Worm (Caenorhabditis elegans) whole organism, L1 larva: ENCODE results near the gene R11G1.7.

Source experiments
- C04F5.9 ChIP-seq: sonication (generic microtip); optimal IDR thresholded peaks from 2 replicates; lab custom pipeline; 2016; ENCODE audit warnings: missing genetic modification characterization, missing compliant biosample characterization
- alr-1 ChIP-seq: fragments of 200-800 bp; sonication (Bioruptor generic); optimal IDR thresholded peaks from 2 replicates; lab custom pipeline; 2018; ENCODE audit warnings: borderline replicate concordance, mild to moderate bottlenecking, missing genetic modification characterization, missing compliant biosample characterization
- ama-1 ChIP-seq: fragments of 150-350 bp; optimal IDR thresholded peaks from 2 replicates; lab custom pipeline; 2014
- blmp-1 ChIP-seq: fragments of 150-350 bp; optimal IDR thresholded peaks from 2 replicates; lab custom pipeline; 2014; ENCODE audit warnings: missing biosample characterization, missing genetic modification characterization
- ceh-63 ChIP-seq: fragments of 200-800 bp; sonication (Bioruptor generic); optimal IDR thresholded peaks from 2 replicates; lab custom pipeline; 2018; ENCODE audit warnings: mild to moderate bottlenecking, missing genetic modification characterization, missing compliant biosample characterization
- ceh-88 ChIP-seq: fragments of 200-800 bp; sonication (Bioruptor generic); IDR thresholded peaks from 2 replicates; pipeline ENCODE4 v1.3.6; 2022; ENCODE audit warnings: missing genetic modification characterization, missing compliant biosample characterization
- dpl-1 ChIP-seq, 3 experiments: fragments of 150-350 bp in 2 of 3; sonication (generic microtip) in 1 of 3; optimal IDR thresholded peaks; 2 replicates each; lab custom pipeline; 2014 to 2017; ENCODE audit warnings: missing biosample characterization in 3 of 3, missing genetic modification characterization in 3 of 3, missing genetic modification reagents in 3 of 3
- egl-13 ChIP-seq: sonication (generic microtip); optimal IDR thresholded peaks from 2 replicates; lab custom pipeline; 2016; ENCODE audit warnings: missing genotype, missing genetic modification reagents, missing genetic modification characterization, missing compliant biosample characterization
- egl-27 ChIP-seq, 2 experiments: fragments of 150-350 bp in 1 of 2; sonication (generic microtip); optimal IDR thresholded peaks; 3 replicates each; lab custom pipeline; 2017 to 2018; ENCODE audit warnings: missing biosample characterization in 2 of 2, missing genetic modification characterization in 2 of 2, missing genetic modification reagents in 2 of 2
- elt-3 ChIP-seq, 6 experiments: fragments of 150-350 bp in 1 of 6; sonication (generic microtip); optimal IDR thresholded peaks; 2 replicates each; lab custom pipeline; 2017 to 2018; ENCODE audit warnings: missing biosample characterization in 6 of 6, missing genetic modification characterization in 6 of 6, inconsistent platforms in 1 of 6
- ets-5 ChIP-seq: fragments of 200-800 bp; sonication (Bioruptor generic); IDR thresholded peaks from 2 replicates; pipeline ENCODE4 v1.3.6; 2022; ENCODE audit warnings: missing genetic modification characterization, missing compliant biosample characterization
- fkh-8 ChIP-seq: sonication (generic microtip); optimal IDR thresholded peaks from 2 replicates; lab custom pipeline; 2016; ENCODE audit warnings: mild to moderate bottlenecking, missing genetic modification characterization, missing compliant biosample characterization
- fos-1 ChIP-seq: fragments of 150-350 bp; optimal IDR thresholded peaks from 2 replicates; lab custom pipeline; 2014; ENCODE audit warnings: missing biosample characterization, missing genetic modification characterization
- grh-1 ChIP-seq: fragments of 200-800 bp; sonication (Bioruptor generic); IDR thresholded peaks from 2 replicates; pipeline ENCODE4 v1.3.6; 2022; ENCODE audit warnings: missing genetic modification reagents, missing genetic modification characterization, missing compliant biosample characterization
- irx-1 ChIP-seq: sonication (generic microtip); optimal IDR thresholded peaks from 2 replicates; lab custom pipeline; 2016; ENCODE audit warnings: missing genetic modification characterization, missing compliant biosample characterization
- lin-35 ChIP-seq, 2 experiments: fragments of 150-350 bp; optimal IDR thresholded peaks; 2 replicates each; lab custom pipeline; 2014; ENCODE audit warnings: missing biosample characterization in 2 of 2, missing genetic modification characterization in 2 of 2, missing genetic modification reagents in 2 of 2
- lin-39 ChIP-seq: fragments of 150-350 bp; optimal IDR thresholded peaks from 2 replicates; lab custom pipeline; 2014; ENCODE audit warnings: missing biosample characterization, missing genetic modification reagents, missing genetic modification characterization
- lsy-2 ChIP-seq, 2 experiments: fragments of 150-350 bp; optimal IDR thresholded peaks; 2 replicates each; lab custom pipeline; 2014; ENCODE audit warnings: missing biosample characterization in 2 of 2, missing genetic modification characterization in 2 of 2
- mef-2 ChIP-seq: fragments of 150-350 bp; optimal IDR thresholded peaks from 2 replicates; lab custom pipeline; 2014; ENCODE audit warnings: missing biosample characterization, missing genetic modification characterization
- nhr-11 ChIP-seq: fragments of 150-350 bp; optimal IDR thresholded peaks from 2 replicates; lab custom pipeline; 2014; ENCODE audit warnings: missing biosample characterization, missing genetic modification characterization
- nhr-19 ChIP-seq: fragments of 200-800 bp; sonication (Bioruptor generic); conservative IDR thresholded peaks from 2 replicates; pipeline ENCODE4 v1.3.6; 2022; ENCODE audit warnings: missing genetic modification characterization, missing compliant biosample characterization
- nhr-20 ChIP-seq: sonication (generic microtip); optimal IDR thresholded peaks from 2 replicates; lab custom pipeline; 2016; ENCODE audit warnings: mild to moderate bottlenecking, missing genetic modification characterization, missing compliant biosample characterization
- nhr-237 ChIP-seq: fragments of 150-350 bp; optimal IDR thresholded peaks from 2 replicates; lab custom pipeline; 2014; ENCODE audit warnings: missing biosample characterization, missing genetic modification characterization
- nhr-28 ChIP-seq: fragments of 150-350 bp; optimal IDR thresholded peaks from 2 replicates; lab custom pipeline; 2014; ENCODE audit warnings: missing biosample characterization, missing genetic modification characterization
- nhr-47 ChIP-seq: sonication (generic microtip); optimal IDR thresholded peaks from 2 replicates; lab custom pipeline; 2016; ENCODE audit warnings: mild to moderate bottlenecking, missing genetic modification characterization, moderate library complexity, missing compliant biosample characterization
- nhr-71 ChIP-seq: sonication (generic microtip); optimal IDR thresholded peaks from 2 replicates; lab custom pipeline; 2016; ENCODE audit warnings: mild to moderate bottlenecking, missing genetic modification characterization, moderate library complexity, missing compliant biosample characterization
- nhr-76 ChIP-seq: sonication (generic microtip); optimal IDR thresholded peaks from 2 replicates; lab custom pipeline; 2017; ENCODE audit warnings: missing biosample characterization, missing genetic modification characterization
- pqm-1 ChIP-seq: sonication (generic microtip); optimal IDR thresholded peaks from 3 replicates; lab custom pipeline; 2017; ENCODE audit warnings: missing biosample characterization, missing genetic modification characterization
- skn-1 ChIP-seq: fragments of 150-350 bp; optimal IDR thresholded peaks from 2 replicates; lab custom pipeline; 2014; ENCODE audit warnings: missing biosample characterization, missing genetic modification characterization
- sox-4 ChIP-seq: sonication (generic microtip); optimal IDR thresholded peaks from 2 replicates; lab custom pipeline; 2016; ENCODE audit warnings: missing genetic modification characterization, missing compliant biosample characterization
- tbx-2 ChIP-seq: sonication (generic microtip); optimal IDR thresholded peaks from 2 replicates; lab custom pipeline; 2016; ENCODE audit warnings: missing genetic modification characterization, missing compliant biosample characterization
- unc-30 ChIP-seq: sonication (generic microtip); optimal IDR thresholded peaks from 2 replicates; lab custom pipeline; 2017; ENCODE audit warnings: missing biosample characterization, missing genetic modification characterization
- unc-62 ChIP-seq: fragments of 150-350 bp; optimal IDR thresholded peaks from 2 replicates; lab custom pipeline; 2014; ENCODE audit warnings: missing biosample characterization, missing genetic modification reagents, missing genetic modification characterization
- unc-86 ChIP-seq: sonication (generic microtip); optimal IDR thresholded peaks from 2 replicates; lab custom pipeline; 2016; ENCODE audit warnings: missing genetic modification characterization, missing compliant biosample characterization
- vab-15 ChIP-seq: sonication (generic microtip); optimal IDR thresholded peaks from 2 replicates; lab custom pipeline; 2017; ENCODE audit warnings: missing genotype, mild to moderate bottlenecking, missing genetic modification characterization, missing compliant biosample characterization
- xbp-1 ChIP-seq: sonication (generic microtip); optimal IDR thresholded peaks from 2 replicates; lab custom pipeline; 2016; ENCODE audit warnings: missing genetic modification characterization, missing compliant biosample characterization
- ztf-4 ChIP-seq: fragments of 150-350 bp; optimal IDR thresholded peaks from 2 replicates; lab custom pipeline; 2014; ENCODE audit warnings: missing biosample characterization, missing genetic modification characterization

Gene R11G1.7

DNA sequence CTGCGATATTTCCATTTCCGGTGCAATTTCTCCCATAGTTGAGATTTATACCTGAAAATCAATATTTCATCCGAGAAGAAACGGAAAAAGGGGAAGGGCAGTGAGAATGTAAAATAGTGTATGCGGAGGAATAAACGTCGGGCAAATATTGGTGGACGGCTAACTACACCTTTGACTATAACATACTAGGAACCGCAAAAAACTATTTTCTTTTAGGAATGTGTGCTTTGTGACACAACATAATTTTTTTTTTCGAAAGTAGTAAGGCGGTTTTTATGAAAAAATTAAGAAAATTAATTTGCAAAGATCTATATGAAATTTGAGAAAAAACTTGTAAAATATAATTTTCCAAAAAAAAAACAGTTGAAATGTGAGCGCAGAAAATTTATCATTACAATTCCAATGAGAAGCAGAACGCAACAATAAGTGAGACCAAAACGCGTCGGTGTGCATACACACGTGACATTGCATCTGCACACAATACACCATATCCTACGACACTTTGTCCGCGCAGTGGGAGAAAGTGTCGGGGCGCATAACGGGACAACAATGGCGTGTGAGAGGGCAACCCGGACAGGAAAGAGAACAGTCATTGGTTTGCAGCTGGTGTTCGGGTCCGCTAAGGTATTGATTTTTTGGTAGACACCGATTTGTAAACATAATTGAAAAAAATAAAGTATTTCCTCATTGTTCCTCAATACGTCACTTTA is 5.8 kb upstream of the R11G1.7 start, which contains the start of the genes sax-1 and R11G1.2 (continued):
- TF ChIP-seq xbp-1 (peak; percentile 53), irx-1 (tag; lab: Kevin White, UChicago) (peak; percentile 27), unc-30 (tag; lab: Kevin White, UChicago) (no peak), ceh-88 (peak; percentile 15; the same call in 1 of the 2 replicates), dpl-1 (GFP tag; optimal IDR thresholded peaks at IDR 0.05; lab: Kevin White, UChicago) (peak in 2 of 3 experiments; percentile 35 to 43), lin-39 (tag; lab: Kevin White, UChicago) (peak; percentile 3), C04F5.9 (tag; lab: Kevin White, UChicago) (no peak), unc-62 (GFP tag; lab: Kevin White, UChicago) (no peak), egl-27 (tag; optimal IDR thresholded peaks at IDR 0.05; lab: Kevin White, UChicago) (no peak), elt-3 (tag; optimal IDR thresholded peaks at IDR 0.05; lab: Kevin White, UChicago) (no peak)

DNA sequence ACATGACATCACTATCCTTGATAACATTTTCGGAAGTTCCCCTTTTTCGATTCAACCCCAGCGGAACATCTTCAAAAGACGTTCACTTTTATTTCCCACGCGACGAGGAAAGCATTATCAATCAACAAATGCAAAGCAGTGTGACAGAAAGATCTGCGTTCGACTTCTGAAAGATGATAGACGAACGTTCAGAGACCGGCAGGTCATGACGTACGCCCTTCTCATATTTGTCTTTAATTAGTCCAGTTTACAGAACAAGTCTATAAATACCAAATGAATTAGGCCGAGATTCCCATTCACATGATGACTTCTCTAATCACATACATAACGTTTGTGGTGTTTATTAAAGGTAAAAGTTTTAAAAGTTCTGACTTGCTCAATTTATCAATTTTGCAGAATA is 1.4 kb upstream of the R11G1.7 start, which contains the start of gene R11G1.11:
R11G1.11 (plus strand) TSS at position 301 of the 400 bp plus-strand sequence.
- TF ChIP-seq lin-39 (tag; lab: Kevin White, UChicago) (no peak), skn-1 (no peak), mef-2 (tag; lab: Kevin White, UChicago) (no peak), nhr-11 (no peak), nhr-28 (tag; lab: Kevin White, UChicago) (no peak), pqm-1 (tag; lab: Kevin White, UChicago) (no peak), fos-1 (tag; lab: Kevin White, UChicago) (no peak)

DNA sequence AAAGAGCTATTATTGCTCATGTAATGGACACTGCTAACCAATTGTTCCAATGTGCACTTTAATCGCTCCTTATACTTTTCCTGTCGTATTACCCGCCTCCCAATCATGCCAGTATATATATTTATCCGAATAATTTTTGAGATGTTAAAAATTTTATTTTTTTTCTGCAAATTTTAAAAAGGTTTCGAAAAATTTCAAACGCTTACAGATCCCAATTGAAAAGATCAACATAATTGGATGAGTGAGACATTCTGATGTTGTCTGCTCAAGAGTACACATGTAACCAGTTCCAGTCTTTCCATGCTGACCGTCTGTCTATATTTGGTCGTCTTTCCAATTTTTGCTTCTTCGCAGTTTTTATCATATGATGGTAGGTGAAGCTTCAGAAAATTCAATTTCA is 3.1 kb downstream of the R11G1.7 start, which contains the start of gene R11G1.1:
R11G1.1 (plus strand) TSS at position 301 of the 400 bp plus-strand sequence.
- TF ChIP-seq fos-1 (tag; lab: Kevin White, UChicago): no peak
- no peak for TF ChIP-seq nhr-28 (tag; lab: Kevin White, UChicago)
- TF ChIP-seq ets-5 (GFP tag; lab: Robert Waterston, UW): no peak
- no peak for TF ChIP-seq nhr-47

DNA sequence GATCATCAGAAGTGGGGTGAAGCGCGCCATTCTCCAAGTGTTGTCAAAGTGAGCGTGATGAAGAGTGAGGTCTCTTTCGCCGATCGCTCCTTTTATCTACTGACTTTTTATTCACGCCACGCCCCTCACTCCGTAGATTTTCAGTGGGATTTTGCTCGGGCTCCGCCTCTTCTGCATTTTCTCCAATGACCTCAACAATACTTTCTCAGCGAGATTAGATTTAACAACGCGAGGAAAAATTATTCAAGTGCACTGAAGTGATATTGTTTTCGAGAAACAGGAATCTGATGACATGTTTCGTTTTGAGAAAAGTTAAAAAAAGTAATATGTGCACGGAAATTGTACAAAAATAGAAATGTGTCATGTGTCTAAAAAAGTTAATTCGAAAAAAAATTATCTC is 12.8 kb downstream of the R11G1.7 start, which contains the start of gene snet-1:
snet-1 (minus strand) TSS at position 101 of the 400 bp plus-strand sequence.
- TF ChIP-seq unc-86 (tag; lab: Kevin White, UChicago) (no peak), nhr-20 (tag; lab: Kevin White, UChicago) (no peak), nhr-76 (tag; lab: Kevin White, UChicago) (no peak), egl-13 (tag; lab: Kevin White, UChicago) (no peak), ama-1 (lab: Kevin White, UChicago) (no peak), ceh-63 (GFP tag; lab: Kevin White, UChicago) (no peak), tbx-2 (tag; lab: Kevin White, UChicago) (no peak), irx-1 (tag; lab: Kevin White, UChicago) (no peak), ztf-4 (tag; lab: Kevin White, UChicago) (no peak), nhr-71 (tag; lab: Kevin White, UChicago) (peak; percentile 17), vab-15 (tag; lab: Kevin White, UChicago) (no peak), lsy-2 (tag; optimal IDR thresholded peaks at IDR 0.05; lab: Kevin White, UChicago) (no peak), nhr-237 (tag; lab: Kevin White, UChicago) (no peak), sox-4 (tag; lab: Kevin White, UChicago) (peak; percentile 35), nhr-19 (GFP tag; lab: Robert Waterston, UW) (no peak), lin-35 (GFP tag; optimal IDR thresholded peaks at IDR 0.05; lab: Kevin White, UChicago) (no peak), grh-1 (GFP tag; lab: Robert Waterston, UW) (no peak), fkh-8 (tag; lab: Kevin White, UChicago) (peak; percentile 34), blmp-1 (no peak), alr-1 (tag; lab: Kevin White, UChicago) (no peak)
- TF ChIP-seq, all 84 proteins: peak for 3
